Worm (Caenorhabditis elegans) whole organism, L3 larva: Measurements from ENCODE around the gene C16D9.9.

Experiments
- R02D3.7 ChIP-seq: fragments of 150-350 bp; optimal IDR thresholded peaks from 2 replicates; lab custom pipeline; 2014; ENCODE audit warnings: missing biosample characterization, missing genetic modification characterization
- ceh-9 ChIP-seq: sonication (generic microtip); optimal IDR thresholded peaks from 2 replicates; lab custom pipeline; 2018; ENCODE audit warnings: missing biosample characterization, missing genetic modification characterization
- egl-27 ChIP-seq: sonication (generic microtip); optimal IDR thresholded peaks from 4 replicates; lab custom pipeline; 2017; ENCODE audit warnings: missing biosample characterization, missing genetic modification reagents, missing genetic modification characterization
- elt-3 ChIP-seq, 3 experiments: fragments of 150-350 bp in 1 of 3; sonication (generic microtip) in 2 of 3; optimal IDR thresholded peaks; 2 replicates in 2 of 3; 4 replicates in 1 of 3; lab custom pipeline; 2014 to 2017; ENCODE audit warnings: missing biosample characterization in 3 of 3, missing genetic modification characterization in 3 of 3
- nhr-237 ChIP-seq: fragments of 150-350 bp; optimal IDR thresholded peaks from 2 replicates; lab custom pipeline; 2014; ENCODE audit warnings: missing biosample characterization, missing genetic modification characterization
- nhr-43 ChIP-seq: sonication (generic microtip); optimal IDR thresholded peaks from 2 replicates; lab custom pipeline; 2016; ENCODE audit warnings: mild to moderate bottlenecking, missing genetic modification characterization, missing compliant biosample characterization; ENCODE audit not compliant: poor library complexity, severe bottlenecking
- nhr-77 ChIP-seq: fragments of 150-350 bp; optimal IDR thresholded peaks from 2 replicates; lab custom pipeline; 2014; ENCODE audit warnings: missing biosample characterization, missing genetic modification characterization
- skn-1 ChIP-seq: fragments of 150-350 bp; optimal IDR thresholded peaks from 2 replicates; lab custom pipeline; 2014; ENCODE audit warnings: missing biosample characterization, missing genetic modification characterization
- tbx-2 ChIP-seq: sonication (generic microtip); optimal IDR thresholded peaks from 2 replicates; lab custom pipeline; 2016; ENCODE audit warnings: mild to moderate bottlenecking, missing genetic modification characterization, missing compliant biosample characterization
- unc-39 ChIP-seq: sonication (generic microtip); optimal IDR thresholded peaks from 4 replicates; lab custom pipeline; 2017; ENCODE audit warnings: missing biosample characterization, missing genetic modification characterization
- unc-62 ChIP-seq: fragments of 150-350 bp; sonication (generic microtip); optimal IDR thresholded peaks from 4 replicates; lab custom pipeline; 2014; ENCODE audit warnings: missing biosample characterization, missing genetic modification reagents, missing genetic modification characterization
- ztf-11 ChIP-seq: fragments of 150-350 bp; optimal IDR thresholded peaks from 2 replicates; lab custom pipeline; 2014; ENCODE audit warnings: missing biosample characterization, missing genetic modification characterization

DNA sequence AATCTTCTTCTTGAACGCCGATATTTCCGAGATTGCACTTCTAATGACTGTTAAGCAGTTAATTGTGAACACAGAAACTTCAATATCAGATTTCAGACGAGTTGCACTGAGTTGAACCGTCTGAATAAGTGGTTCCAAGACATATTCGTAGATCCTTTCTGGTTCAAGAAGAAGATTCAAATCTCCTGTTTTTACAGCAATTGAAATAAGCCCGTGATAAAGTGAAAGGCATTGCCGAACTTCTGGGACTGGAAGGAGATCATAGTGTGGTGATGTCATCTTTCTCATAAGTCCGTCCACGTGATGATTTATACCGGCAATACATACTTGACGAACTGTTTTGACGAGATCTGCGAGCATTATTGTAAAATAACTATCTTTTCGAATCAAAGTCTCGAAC lies 44.5 kb upstream of the C16D9.9 start:
- TF ChIP-seq egl-27 (tag; lab: Kevin White, UChicago): no peak
- no peak for TF ChIP-seq skn-1 (tag; lab: Kevin White, UChicago)
- TF ChIP-seq ztf-11 (tag; lab: Kevin White, UChicago): no peak
- TF ChIP-seq nhr-77 (tag; lab: Kevin White, UChicago): no peak
- no peak for TF ChIP-seq R02D3.7 (tag; lab: Kevin White, UChicago)
- no peak for TF ChIP-seq elt-3 (tag; optimal IDR thresholded peaks at IDR 0.05; lab: Kevin White, UChicago)
- no peak for TF ChIP-seq unc-62
- no peak for TF ChIP-seq unc-39 (tag; lab: Kevin White, UChicago)
- TF ChIP-seq ceh-9 (tag; lab: Kevin White, UChicago): no peak
- TF ChIP-seq nhr-43 (tag; lab: Kevin White, UChicago): no peak
- TF ChIP-seq tbx-2: no peak
- no peak for TF ChIP-seq nhr-237 (tag; lab: Kevin White, UChicago)
